Fruit fly (Drosophila melanogaster) whole organism, larva: ENCODE results near the gene jp.

Source experiments
- noc ChIP-seq: fragments of 200-800 bp; sonication (Bioruptor generic); optimal IDR thresholded peaks from 3 replicates; lab custom pipeline; 2019; ENCODE audit warnings: missing biosample characterization, mild to moderate bottlenecking, missing genetic modification characterization, moderate library complexity

Gene jp

DNA sequence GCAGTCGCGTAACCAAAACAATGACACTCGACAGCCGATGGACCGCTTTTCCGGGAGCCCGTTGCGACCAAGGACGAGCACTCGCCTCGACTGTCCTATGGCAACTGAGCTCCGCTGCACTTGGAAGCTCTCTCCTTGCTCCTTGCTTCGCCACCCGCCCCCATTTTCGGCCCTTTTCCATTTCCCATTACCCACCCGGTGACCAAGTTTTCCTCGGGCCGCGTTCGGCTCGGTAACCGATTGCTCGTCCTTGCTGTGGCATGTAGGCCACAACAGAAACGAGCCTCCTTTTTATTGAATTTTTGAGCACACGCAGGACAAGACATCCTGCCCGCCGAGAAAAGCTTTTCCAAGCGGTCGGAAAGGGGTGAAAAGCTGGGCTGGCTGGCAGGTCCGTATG, at the start of gene jp:
jp (minus strand) TSS at position 95 of the 400 bp plus-strand sequence.
- no peak for TF ChIP-seq noc

- TF ChIP-seq noc = no peak
These were observed 49.5 kb upstream of the jp start, which contains the start of gene GlcAT-S for dm6 chr2L:9615983-9616519. Gene GlcAT-S (plus strand): TSS chr2L:9616469.

DNA sequence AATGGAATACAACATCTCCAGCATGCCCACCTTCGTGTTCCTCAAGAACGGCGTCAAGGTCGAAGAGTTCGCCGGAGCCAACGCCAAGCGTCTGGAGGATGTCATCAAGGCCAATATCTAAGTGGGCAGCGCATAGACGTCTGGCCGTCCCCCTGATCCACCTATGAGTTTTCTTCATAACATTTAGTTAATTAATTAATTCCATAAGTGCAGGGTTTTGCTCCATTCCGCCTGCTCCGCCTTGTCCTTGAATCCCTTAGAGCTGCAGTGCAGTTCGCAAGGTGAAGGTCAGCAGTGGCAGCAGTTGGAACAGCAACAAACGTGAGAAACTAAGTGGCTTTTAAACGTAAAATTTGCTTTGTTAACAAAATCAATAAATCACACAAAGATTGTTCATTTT, 49.0 kb upstream of the jp start:
- TF ChIP-seq noc = no peak

DNA sequence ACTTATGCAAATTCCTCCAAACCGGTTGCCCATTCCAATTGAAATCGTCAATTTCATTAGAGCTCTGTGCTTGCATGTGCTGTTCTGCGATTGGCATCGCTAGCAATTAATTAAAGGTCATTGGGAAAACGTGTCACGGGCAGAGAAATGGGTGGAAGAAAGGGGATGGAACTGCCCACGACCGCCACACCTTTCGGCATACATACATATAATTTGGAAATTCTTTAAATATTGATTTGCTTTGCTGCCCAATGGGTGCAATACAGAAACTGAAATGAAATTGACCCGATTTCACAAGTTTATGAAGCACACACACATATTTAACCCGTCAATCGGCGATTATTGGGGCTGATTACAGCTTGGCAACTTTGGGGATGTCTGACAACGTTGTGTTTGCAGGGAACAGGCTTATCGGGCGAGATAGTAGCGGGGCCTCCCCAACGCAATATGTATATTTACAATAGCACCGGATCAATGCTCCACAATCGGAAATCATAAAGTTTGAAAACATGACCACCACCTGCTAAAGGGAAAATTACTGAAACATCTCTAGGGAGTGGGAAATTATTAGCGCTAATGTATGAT, 48.2 kb upstream of the jp start:
- no peak for TF ChIP-seq noc

dm6 chr2L:9613922-9614321, 47.4 kb upstream of the jp start:
- no peak for TF ChIP-seq noc

DNA sequence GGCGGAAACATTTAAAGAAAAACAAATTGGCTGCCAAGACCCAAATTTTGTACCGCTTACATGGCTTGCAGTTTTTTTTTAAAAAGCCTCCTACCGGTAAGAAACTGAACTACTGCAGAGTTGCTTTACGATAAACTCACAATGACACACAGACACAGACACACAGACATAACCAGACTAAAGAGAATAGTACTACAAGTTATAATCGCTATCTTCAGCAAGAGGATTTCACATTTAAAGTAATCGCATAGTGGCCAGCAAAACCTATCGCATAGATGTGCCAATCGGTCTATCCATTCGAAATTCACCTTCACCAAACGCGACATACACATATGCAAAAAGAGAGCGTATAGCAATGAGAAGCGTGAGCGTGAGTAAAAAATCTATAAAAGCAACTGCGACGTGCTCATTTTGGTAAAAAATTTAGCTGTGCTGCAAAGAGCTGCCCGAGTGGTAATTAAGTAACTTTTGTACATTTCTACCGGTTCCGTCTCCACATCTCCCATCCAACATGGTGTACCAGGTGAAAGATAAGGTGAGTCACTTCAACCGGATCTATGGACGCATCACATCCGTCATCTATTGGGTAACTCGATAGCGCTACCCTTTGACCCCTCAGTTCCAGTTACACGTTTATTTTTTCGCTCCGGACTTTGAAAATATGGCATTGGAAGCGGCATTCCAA, 46.6 kb upstream of the jp start, which contains the start of gene Trx2:
Trx2 (plus strand) TSS at position 161 of the 685 bp plus-strand sequence.
- TF ChIP-seq noc = peak; percentile 33

dm6 chr2L:9612654-9613005, 46.1 kb upstream of the jp start:
- no peak for TF ChIP-seq noc

DNA sequence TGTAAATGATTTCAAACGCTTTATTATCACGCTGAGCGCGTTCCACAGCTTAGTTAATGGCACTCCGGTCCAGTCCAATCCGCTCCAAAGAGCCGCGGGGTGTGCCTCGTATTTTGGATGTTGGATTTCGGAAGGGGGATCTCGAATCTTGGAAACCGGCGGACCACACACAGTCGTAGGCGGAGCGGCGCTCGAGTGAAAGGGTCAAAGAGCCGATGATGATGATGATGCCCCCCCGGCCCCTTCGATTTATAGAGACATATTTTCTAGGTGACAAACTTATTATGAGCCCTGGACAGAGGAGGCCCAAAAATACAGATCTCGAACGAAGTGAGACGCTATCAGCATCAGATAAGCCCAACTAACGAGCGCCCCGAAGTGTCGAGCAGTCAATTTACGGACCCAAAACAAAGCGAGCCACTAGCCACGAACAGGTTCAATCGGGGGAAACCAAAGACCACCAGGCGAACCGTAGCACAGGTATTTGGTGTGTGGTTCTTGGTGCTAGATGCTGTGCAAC, 42.8 kb upstream of the jp start:
- TF ChIP-seq noc = no peak

dm6 chr2L:9607997-9608563, 41.5 kb upstream of the jp start, which contains the start of gene gcm2:
Gene gcm2 (plus strand): TSS chr2L:9608562.
- no peak for TF ChIP-seq noc

dm6 chr2L:9602103-9602502, 35.6 kb upstream of the jp start:
- no peak for TF ChIP-seq noc

DNA sequence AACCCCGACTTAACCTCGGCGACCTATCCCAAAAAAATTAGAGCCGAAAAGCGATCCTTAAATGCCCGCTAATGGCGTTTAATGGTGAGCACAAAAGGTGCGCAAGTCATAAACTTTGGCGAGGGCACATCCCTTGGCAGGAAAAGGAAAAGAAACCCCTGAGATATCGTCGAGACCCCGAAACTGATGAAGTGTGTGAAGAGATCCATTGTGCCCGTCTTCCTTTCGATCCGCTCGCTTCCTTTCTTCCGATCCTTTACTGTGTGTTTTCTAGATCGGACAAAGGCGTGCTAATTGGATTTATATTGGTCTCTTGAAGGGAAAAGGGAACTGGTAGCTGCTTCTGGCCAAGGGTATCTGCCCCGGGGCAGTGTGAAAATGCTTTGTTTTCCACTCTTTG, 34.7 kb upstream of the jp start:
- TF ChIP-seq noc = no peak

- no peak for TF ChIP-seq noc
These were observed 34.2 kb upstream of the jp start, which contains the start of gene CG4382 for dm6 chr2L:9600772-9601171. Gene CG4382 (minus strand): TSS chr2L:9600872.

- TF ChIP-seq noc = no peak
These were observed 31.8 kb upstream of the jp start for dm6 chr2L:9598390-9598789.

dm6 chr2L:9594625-9595300, 28.2 kb upstream of the jp start:
- no peak for TF ChIP-seq noc

dm6 chr2L:9591146-9591545, 24.6 kb upstream of the jp start:
- no peak for TF ChIP-seq noc

- no peak for TF ChIP-seq noc
These were observed 22.6 kb upstream of the jp start, which contains the start of gene CG3841 for dm6 chr2L:9589176-9589575. Gene CG3841 (plus strand): TSS chr2L:9589476.

dm6 chr2L:9585942-9586341, 19.4 kb upstream of the jp start:
- no peak for TF ChIP-seq noc
